Fruit fly (Drosophila melanogaster) whole organism: ENCODE results near the gene CG17207.

Experiments
- CG8478 ChIP-seq: fragments of >200 bp; optimal IDR thresholded peaks from 2 replicates; lab custom pipeline; 2018; ENCODE audit warnings: inconsistent platforms
- Dll ChIP-seq: fragments of >200 bp; optimal IDR thresholded peaks from 2 replicates; lab custom pipeline; 2017
- EcR ChIP-seq, 2 experiments: fragments of >200 bp; optimal IDR thresholded peaks; 2 replicates each; lab custom pipeline; 2017; ENCODE audit warnings: missing biosample characterization in 2 of 2, missing genetic modification characterization in 2 of 2, missing genetic modification reagents in 2 of 2
- pan ChIP-seq: fragments of >200 bp; optimal IDR thresholded peaks from 2 replicates; lab custom pipeline; 2017
- psq ChIP-seq: fragments of >200 bp; optimal IDR thresholded peaks from 2 replicates; lab custom pipeline; 2017
- usp ChIP-seq: fragments of >200 bp; optimal IDR thresholded peaks from 2 replicates; lab custom pipeline; 2017; ENCODE audit warnings: missing biosample characterization, missing genetic modification characterization, mixed read lengths

CG17207 gene

DNA sequence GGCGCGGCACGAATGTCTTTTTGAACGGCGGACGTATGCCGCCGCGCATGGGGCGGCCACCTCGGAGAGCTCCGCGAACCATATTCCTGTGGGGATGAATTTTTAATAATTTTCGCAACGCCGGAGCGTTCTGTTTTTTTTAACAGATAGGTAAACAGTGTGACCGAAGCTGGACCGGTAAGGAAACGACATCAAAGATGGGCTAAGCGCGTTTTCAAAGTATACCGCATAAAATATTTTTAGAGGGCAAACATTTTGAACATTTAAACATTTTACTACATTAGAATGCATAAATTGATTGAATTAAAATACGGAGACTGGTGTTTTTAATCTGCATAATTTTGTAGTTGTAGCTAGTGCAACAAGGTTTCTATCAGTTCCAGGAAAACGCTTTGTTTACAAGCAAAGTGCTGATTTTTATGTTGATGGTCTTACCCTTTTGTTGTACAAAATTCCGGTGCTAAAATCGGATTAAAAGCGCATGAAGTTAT is 9.8 kb downstream of the CG17207 start, which contains the start of the genes CG5641 and CG5245:
Gene CG5641, minus strand, starts transcription at position 163 of the 491 bp plus-strand sequence.
Gene CG5245, plus strand, starts transcription at position 441 of the 491 bp plus-strand sequence.
- TF ChIP-seq pan (no peak), usp (GFP tag; lab: Kevin White, UChicago) (no peak), psq (lab: Kevin White, UChicago) (no peak), EcR (GFP tag; optimal IDR thresholded peaks at IDR 0.05; lab: Kevin White, UChicago) (no peak), CG8478 (lab: Kevin White, UChicago) (no peak), Dll (lab: Kevin White, UChicago) (no peak)

DNA sequence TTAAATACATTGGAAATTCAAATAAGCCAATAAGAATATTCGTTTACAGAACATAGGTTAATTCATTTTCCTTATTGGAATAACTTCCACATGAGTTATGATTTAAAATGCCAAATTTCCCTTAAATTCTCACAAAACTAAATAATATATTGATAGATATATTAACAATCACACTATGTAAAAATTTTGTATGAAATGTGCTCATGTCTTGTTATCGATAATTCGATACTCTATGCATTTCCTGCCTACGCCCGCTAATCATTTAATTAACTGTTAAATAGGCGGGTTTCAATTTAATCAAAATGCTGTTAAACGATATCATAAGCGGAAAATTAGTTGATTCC is 12.7 kb downstream of the CG17207 start, which contains the start of gene NANS:
Gene NANS, plus strand, starts transcription at position 269 of the 344 bp plus-strand sequence.
- TF ChIP-seq usp (GFP tag; lab: Kevin White, UChicago) (no peak), EcR (GFP tag; optimal IDR thresholded peaks at IDR 0.05; lab: Kevin White, UChicago) (no peak), Dll (lab: Kevin White, UChicago) (no peak), pan (no peak), CG8478 (lab: Kevin White, UChicago) (no peak), psq (lab: Kevin White, UChicago) (no peak)

DNA sequence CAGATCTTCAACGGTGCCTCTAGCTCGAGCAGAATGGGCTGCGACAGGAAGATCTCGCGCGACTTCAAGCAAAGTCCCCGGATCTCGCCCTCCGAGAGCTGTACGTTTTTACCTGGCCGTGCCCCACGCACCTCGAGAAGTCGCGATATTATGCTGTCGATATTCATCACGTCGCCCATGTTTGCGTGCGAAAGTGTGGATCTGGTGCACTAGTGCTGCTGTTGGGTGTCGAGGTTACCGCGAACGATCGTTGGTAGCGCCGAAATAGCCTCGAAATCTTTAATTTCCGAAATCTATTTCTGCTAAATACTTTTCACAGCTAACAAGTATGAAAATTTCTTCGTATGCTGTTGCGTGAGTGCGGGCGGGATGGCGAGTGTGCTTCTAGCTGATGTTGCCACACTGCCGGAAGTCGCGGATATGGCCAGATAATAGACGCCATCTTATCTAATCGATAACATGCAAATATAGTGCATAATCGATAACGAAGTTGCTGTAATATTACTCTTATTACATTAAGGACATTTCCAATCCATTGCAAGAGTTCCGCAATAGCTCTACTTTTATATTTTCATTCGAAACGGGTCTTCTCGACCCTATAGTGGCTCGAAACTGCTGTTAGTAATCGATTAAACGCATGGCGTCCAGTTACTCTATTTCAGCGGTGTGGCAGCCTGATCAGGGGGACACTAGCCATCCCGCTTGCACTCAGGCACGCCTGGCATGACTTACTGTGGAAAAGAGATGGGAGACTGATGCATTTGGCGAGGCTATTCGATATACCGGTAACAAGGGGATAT is 13.2 kb downstream of the CG17207 start, which contains the start of gene Pp1-87B:
Gene Pp1-87B, minus strand, starts transcription at position 408 of the 800 bp plus-strand sequence.
- no peak for TF ChIP-seq usp (GFP tag; lab: Kevin White, UChicago)
- peak; percentile 71 for TF ChIP-seq CG8478 (lab: Kevin White, UChicago)

DNA sequence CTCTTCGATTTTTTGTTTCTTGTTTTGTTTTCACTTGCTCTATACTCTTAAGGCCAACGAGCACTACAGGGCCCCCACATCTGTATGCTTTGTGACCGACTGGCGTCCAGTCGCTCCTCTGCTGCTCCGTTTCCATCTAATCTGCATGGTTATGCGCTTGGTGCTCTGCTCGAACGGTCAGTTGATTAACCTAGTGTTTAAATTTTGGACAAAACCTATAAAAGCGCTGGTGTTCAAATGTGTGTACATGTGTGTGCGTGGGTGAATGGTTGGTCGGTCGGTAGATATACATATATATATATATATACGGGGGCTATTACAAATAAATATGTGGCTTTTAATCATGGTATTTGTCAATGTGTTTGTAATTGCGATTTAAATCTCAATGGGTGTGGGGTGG is 14.9 kb downstream of the CG17207 start:
- TF ChIP-seq usp (GFP tag; lab: Kevin White, UChicago) (no peak), psq (lab: Kevin White, UChicago) (no peak), Dll (lab: Kevin White, UChicago) (no peak), pan (no peak), EcR (GFP tag; optimal IDR thresholded peaks at IDR 0.05; lab: Kevin White, UChicago) (no peak), CG8478 (lab: Kevin White, UChicago) (no peak)

DNA sequence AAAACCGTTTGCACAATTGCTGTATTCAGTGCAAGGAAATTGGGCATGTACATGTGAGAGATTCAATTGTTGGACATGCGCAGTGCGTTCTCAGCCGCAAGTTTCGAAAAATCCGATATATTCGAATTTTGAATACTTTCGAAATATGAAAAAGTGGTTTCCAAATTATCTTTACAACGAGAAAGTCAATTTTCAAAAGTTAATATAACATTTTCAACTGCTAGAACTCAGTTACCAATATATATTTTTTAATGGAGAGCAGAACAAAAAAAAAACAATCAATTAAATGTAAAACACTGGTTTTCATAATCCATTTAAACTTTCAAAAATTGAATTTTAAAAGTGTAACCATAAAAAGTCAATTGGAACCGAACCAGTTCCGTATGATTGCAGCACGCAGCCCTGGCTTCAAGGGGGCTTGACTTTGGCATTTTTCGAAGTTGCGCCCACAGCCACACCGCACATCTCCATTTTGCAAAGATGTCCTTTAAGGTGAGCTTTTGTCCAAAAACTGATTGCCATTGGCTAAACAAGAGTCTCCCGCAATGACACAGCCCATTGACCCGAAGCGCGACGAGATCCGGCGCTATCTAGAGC is 16.5 kb downstream of the CG17207 start, which contains the start of the genes Scgbeta and CG17202:
Gene Scgbeta, minus strand, starts transcription at position 51 of the 597 bp plus-strand sequence.
Gene CG17202, plus strand, starts transcription at position 390 of the 597 bp plus-strand sequence.
- TF ChIP-seq CG8478 (lab: Kevin White, UChicago) (no peak), psq (lab: Kevin White, UChicago) (no peak), EcR (GFP tag; optimal IDR thresholded peaks at IDR 0.05; lab: Kevin White, UChicago) (no peak)

DNA sequence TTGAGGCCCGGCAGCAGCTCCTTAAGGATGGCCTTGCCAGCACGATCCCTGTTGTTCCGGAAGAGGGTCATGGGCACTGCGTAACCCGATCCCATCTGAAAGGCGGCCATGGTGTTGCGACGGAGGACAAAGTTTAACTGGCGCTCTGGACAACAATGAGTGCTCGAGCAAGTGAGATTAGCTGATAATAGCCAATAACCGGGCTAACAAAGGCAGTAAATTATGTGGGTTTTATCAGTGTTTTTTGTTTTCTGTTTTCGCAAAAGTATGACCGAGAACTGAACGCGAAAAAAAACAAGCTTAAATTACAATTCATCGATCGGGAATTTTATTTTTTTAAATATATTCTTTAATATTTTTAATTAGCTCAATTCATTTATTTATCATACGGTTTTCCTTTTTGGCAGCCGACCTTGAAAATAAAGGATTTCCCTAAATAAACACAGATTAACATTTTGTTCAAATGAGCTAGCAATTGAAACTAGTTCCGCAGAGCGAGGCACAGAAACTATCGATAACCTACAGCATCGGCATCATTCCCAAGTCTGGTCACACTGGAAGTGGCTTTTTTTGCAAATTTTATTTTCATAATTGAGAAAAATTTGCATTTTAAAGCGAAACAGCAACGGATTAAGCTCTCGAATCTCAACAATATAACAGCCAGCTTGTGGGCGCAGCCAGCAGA is 25.5 kb downstream of the CG17207 start, which contains the start of the genes Dip-C and pps:
Gene Dip-C, minus strand, starts transcription at position 486 of the 685 bp plus-strand sequence.
Gene pps, plus strand, starts transcription at position 555 of the 685 bp plus-strand sequence.
- TF ChIP-seq Dll (lab: Kevin White, UChicago) = no peak
- TF ChIP-seq EcR (GFP tag; optimal IDR thresholded peaks at IDR 0.05; lab: Kevin White, UChicago) = no peak
- no peak for TF ChIP-seq psq (lab: Kevin White, UChicago)

DNA sequence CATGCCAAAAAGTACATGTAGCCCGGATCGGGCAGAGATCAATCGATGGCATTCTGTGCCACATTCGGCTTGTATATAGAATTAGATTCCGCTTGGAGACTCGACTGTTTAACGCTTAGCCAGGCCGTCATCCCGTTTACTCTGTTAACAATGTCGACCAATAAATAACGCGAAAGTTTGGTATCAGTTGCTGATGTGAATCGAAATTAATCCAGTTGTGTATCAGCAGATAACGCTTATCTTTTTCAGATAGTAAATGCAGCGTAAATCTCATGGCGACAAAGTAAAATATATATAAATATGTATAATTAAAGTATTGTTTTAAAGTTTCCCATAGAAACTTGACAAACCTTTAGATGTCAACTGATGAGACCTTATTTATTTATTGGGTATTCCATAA is 27.5 kb downstream of the CG17207 start:
- TF ChIP-seq Dll (lab: Kevin White, UChicago) (no peak), psq (lab: Kevin White, UChicago) (no peak), usp (GFP tag; lab: Kevin White, UChicago) (no peak), CG8478 (lab: Kevin White, UChicago) (no peak), pan (no peak), EcR (GFP tag; optimal IDR thresholded peaks at IDR 0.05; lab: Kevin White, UChicago) (no peak)

DNA sequence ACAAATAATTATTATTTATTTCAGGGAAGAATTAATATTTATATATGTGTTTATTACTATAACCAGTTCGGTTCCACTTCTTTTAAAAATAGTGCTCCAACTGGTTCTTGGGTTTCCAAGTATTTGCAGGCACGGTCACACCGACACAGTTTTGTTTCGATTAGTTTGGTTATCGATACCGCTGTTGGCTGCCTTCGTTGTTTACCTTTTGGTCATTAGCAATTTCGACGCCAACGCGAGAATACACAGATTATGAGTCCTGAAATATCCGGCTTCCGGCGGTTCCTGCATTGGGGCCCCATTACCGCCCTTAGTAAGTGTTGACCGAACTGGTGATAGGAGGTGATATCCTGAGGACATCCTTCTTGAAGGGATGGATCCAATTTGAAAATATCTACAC is 30.8 kb downstream of the CG17207 start, which contains the start of gene CG5196:
Gene CG5196, plus strand, starts transcription at position 157 of the 400 bp plus-strand sequence.
- TF ChIP-seq EcR (GFP tag; optimal IDR thresholded peaks at IDR 0.05; lab: Kevin White, UChicago) = no peak
- no peak for TF ChIP-seq pan
- no peak for TF ChIP-seq psq (lab: Kevin White, UChicago)
- TF ChIP-seq usp (GFP tag; lab: Kevin White, UChicago) = no peak

DNA sequence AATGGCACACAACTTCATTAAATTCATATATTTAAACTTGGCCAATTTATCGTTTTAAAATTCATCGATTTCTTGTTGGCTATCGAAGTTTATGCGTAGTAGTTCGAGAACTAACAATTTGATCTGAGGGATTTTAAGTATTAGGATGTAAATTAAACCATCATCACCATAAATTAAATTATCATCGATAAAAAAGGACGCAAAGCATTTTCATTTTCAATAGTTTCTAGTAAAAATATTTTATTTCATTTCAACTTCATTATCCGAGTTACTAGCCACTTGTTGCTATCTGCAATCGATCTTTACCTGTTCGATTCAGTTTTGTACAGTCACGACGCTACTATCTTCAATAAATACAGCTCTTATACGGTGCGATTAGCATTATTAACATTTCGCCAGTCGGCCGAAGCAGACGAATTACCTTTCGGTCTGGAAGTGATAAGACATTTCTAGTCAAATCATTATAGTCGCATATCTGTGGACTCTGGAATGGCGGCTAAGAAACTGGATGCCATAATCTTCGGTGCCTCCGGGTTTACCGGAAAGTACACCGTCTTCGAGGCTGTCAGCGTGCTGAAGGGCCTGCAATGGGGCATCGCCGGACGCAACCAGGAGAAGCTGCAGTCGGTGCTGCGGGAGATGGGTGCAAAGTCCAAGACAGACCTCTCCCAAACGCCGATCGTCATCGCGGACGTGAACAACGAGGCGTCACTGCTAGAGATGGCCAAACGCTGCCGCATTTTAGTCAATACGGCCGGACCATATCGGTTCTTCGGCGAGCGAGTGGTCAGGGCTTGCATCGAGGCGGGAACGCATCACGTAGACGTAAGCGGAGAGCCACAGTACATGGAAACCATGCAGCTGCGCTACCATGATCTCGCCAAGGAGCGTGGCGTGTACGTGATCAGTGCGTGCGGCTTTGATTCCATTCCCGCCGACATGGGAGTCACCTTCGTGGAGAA is 32.4 kb downstream of the CG17207 start, which contains the start of gene CG5167:
Gene CG5167, plus strand, starts transcription at position 298 of the 962 bp plus-strand sequence.
- no peak for TF ChIP-seq psq (lab: Kevin White, UChicago)
- no peak for TF ChIP-seq EcR (GFP tag; optimal IDR thresholded peaks at IDR 0.05; lab: Kevin White, UChicago)
- no peak for TF ChIP-seq pan
- TF ChIP-seq Dll (lab: Kevin White, UChicago) = no peak
- no peak for TF ChIP-seq usp (GFP tag; lab: Kevin White, UChicago)
- TF ChIP-seq CG8478 (lab: Kevin White, UChicago) = no peak

DNA sequence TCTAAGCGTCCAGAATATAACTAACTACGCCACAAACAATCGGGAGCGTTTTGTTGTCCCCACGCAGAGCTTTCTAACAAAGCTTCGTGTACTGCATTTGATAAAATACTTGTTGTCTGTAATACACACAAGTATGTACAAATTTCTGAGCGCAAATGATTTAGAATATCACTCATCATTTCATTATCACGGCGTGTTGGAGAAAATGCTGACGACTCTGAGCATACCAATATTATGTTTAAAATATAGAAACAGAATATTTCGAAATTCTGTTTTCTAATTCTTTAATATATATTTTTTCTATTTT is 33.1 kb downstream of the CG17207 start, which contains the start of gene Cyp9f2:
Gene Cyp9f2, minus strand, starts transcription at position 101 of the 307 bp plus-strand sequence.
- TF ChIP-seq pan = no peak
- no peak for TF ChIP-seq CG8478 (lab: Kevin White, UChicago)
- TF ChIP-seq usp (GFP tag; lab: Kevin White, UChicago) = no peak
- TF ChIP-seq Dll (lab: Kevin White, UChicago) = no peak
- no peak for TF ChIP-seq EcR (GFP tag; optimal IDR thresholded peaks at IDR 0.05; lab: Kevin White, UChicago)
- no peak for TF ChIP-seq psq (lab: Kevin White, UChicago)
